Fruit fly (Drosophila melanogaster) whole organism, wandering third instar larva: Measurements from ENCODE around the gene CG18787.
A peak's percentile ranks its signal among the peaks of the same experiment; 100 is the strongest.

Source experiments
- Abd-B ChIP-seq: fragments of >200 bp; optimal IDR thresholded peaks from 2 replicates; lab custom pipeline; 2017; ENCODE audit warnings: missing biosample characterization, missing genetic modification characterization
- CG9705 ChIP-seq: fragments of 200-800 bp; sonication (Bioruptor generic); optimal IDR thresholded peaks from 2 replicates; lab custom pipeline; 2018; ENCODE audit warnings: missing biosample characterization, mild to moderate bottlenecking, missing genetic modification characterization
- CrebA ChIP-seq: fragments of 200-800 bp; sonication (Bioruptor generic); optimal IDR thresholded peaks from 2 replicates; lab custom pipeline; 2016; ENCODE audit warnings: missing biosample characterization, mild to moderate bottlenecking, missing genetic modification characterization, borderline replicate concordance
- Dfd ChIP-seq: fragments of >200 bp; optimal IDR thresholded peaks from 2 replicates; lab custom pipeline; 2017; ENCODE audit warnings: missing biosample characterization, missing genetic modification characterization
- Dif ChIP-seq: fragments of 200-275, 200-300 bp; sonication (Bioruptor generic); optimal IDR thresholded peaks from 2 replicates; lab custom pipeline; 2018; ENCODE audit warnings: missing biosample characterization, missing genetic modification characterization; ENCODE audit not compliant: partially characterized antibody
- HLH106 ChIP-seq: fragments of 200-800 bp; optimal IDR thresholded peaks from 3 replicates; lab custom pipeline; 2019; ENCODE audit warnings: missing biosample characterization, mild to moderate bottlenecking, missing genetic modification characterization, moderate library complexity
- Hnf4 ChIP-seq: fragments of 200-800 bp; sonication (Bioruptor generic); optimal IDR thresholded peaks from 2 replicates; lab custom pipeline; 2016; ENCODE audit warnings: missing biosample characterization, mild to moderate bottlenecking, missing genetic modification characterization
- Hr83 ChIP-seq: fragments of 200-300 bp; sonication (Bioruptor generic); optimal IDR thresholded peaks from 2 replicates; lab custom pipeline; 2016; ENCODE audit warnings: missing biosample characterization, mild to moderate bottlenecking, missing genetic modification characterization, moderate library complexity; ENCODE audit not compliant: poor library complexity, severe bottlenecking
- Jra ChIP-seq: sonication (Bioruptor generic); optimal IDR thresholded peaks from 2 replicates; lab custom pipeline; 2016; ENCODE audit warnings: missing biosample characterization, missing genetic modification characterization
- Mio ChIP-seq: sonication (Bioruptor generic); optimal IDR thresholded peaks from 2 replicates; lab custom pipeline; 2016; ENCODE audit warnings: missing biosample characterization, missing genetic modification characterization
- Myc ChIP-seq: fragments of >200 bp; optimal IDR thresholded peaks from 2 replicates; lab custom pipeline; 2017
- N ChIP-seq: fragments of >200 bp; optimal IDR thresholded peaks from 2 replicates; lab custom pipeline; 2018; ENCODE audit warnings: missing biosample characterization, missing external identifiers, missing genetic modification characterization
- OdsH ChIP-seq: fragments of 200-800 bp; sonication (Bioruptor generic); optimal IDR thresholded peaks from 2 replicates; lab custom pipeline; 2016; ENCODE audit warnings: missing biosample characterization, mild to moderate bottlenecking, missing genetic modification characterization
- Rel ChIP-seq, 2 experiments: fragments of 200-800 bp; sonication (Bioruptor generic) in 1 of 2; optimal IDR thresholded peaks; 2 replicates in 1 of 2; 3 replicates in 1 of 2; lab custom pipeline; 2016 to 2019; ENCODE audit warnings: mild to moderate bottlenecking in 2 of 2, missing biosample characterization in 2 of 2, missing genetic modification characterization in 2 of 2, moderate library complexity in 1 of 2
- Vsx2 ChIP-seq: fragments of 200-300, 225-300 bp; sonication (Bioruptor generic); optimal IDR thresholded peaks from 2 replicates; lab custom pipeline; 2018; ENCODE audit warnings: missing biosample characterization, missing genetic modification characterization; ENCODE audit not compliant: partially characterized antibody
- br ChIP-seq: fragments of 200-800 bp; sonication (Bioruptor generic); optimal IDR thresholded peaks from 2 replicates; lab custom pipeline; 2016; ENCODE audit warnings: missing biosample characterization, missing genetic modification characterization
- brk ChIP-seq: fragments of 200-800 bp; sonication (Bioruptor generic); optimal IDR thresholded peaks from 2 replicates; lab custom pipeline; 2016; ENCODE audit warnings: missing biosample characterization, mild to moderate bottlenecking, missing genetic modification characterization
- dl ChIP-seq, 2 experiments: fragments of 175-275, 200-275 bp in 1 of 2; fragments of 200-275 bp in 1 of 2; sonication (Bioruptor generic); optimal IDR thresholded peaks; lab custom pipeline; 2018; ENCODE audit warnings: mild to moderate bottlenecking in 2 of 2, missing biosample characterization in 2 of 2, missing genetic modification characterization in 2 of 2, moderate library complexity in 2 of 2; ENCODE audit not compliant: partially characterized antibody in 2 of 2, insufficient read depth in 1 of 2
- dsf ChIP-seq: sonication (Bioruptor generic); optimal IDR thresholded peaks from 2 replicates; lab custom pipeline; 2016; ENCODE audit warnings: missing biosample characterization, missing genetic modification characterization, borderline replicate concordance
- ey ChIP-seq: fragments of 200-800 bp; sonication (Bioruptor generic); optimal IDR thresholded peaks from 2 replicates; lab custom pipeline; 2016; ENCODE audit warnings: missing biosample characterization, missing genetic modification characterization
- foxo ChIP-seq, 2 experiments: fragments of 200-800 bp; sonication (Bioruptor generic); optimal IDR thresholded peaks; 2 replicates in 1 of 2; 3 replicates in 1 of 2; lab custom pipeline; 2016 to 2017; ENCODE audit warnings: missing biosample characterization in 2 of 2, missing genetic modification characterization in 2 of 2
- fru ChIP-seq: fragments of 200-800 bp; sonication (Bioruptor generic); optimal IDR thresholded peaks from 3 replicates; lab custom pipeline; 2016; ENCODE audit warnings: missing biosample characterization, mild to moderate bottlenecking, missing genetic modification characterization
- h ChIP-seq: fragments of 200-800 bp; sonication (Bioruptor generic); optimal IDR thresholded peaks from 3 replicates; lab custom pipeline; 2016; ENCODE audit warnings: missing biosample characterization, mild to moderate bottlenecking, missing genetic modification characterization
- lola ChIP-seq: fragments of >200 bp; optimal IDR thresholded peaks from 2 replicates; lab custom pipeline; 2017; ENCODE audit warnings: missing biosample characterization, missing genetic modification characterization
- psq ChIP-seq: fragments of 200-800 bp; sonication (Bioruptor generic); optimal IDR thresholded peaks from 3 replicates; lab custom pipeline; 2017; ENCODE audit warnings: missing biosample characterization, mild to moderate bottlenecking, missing genetic modification characterization, moderate library complexity
- rgr ChIP-seq: fragments of 200-800 bp; sonication (Bioruptor generic); optimal IDR thresholded peaks from 3 replicates; lab custom pipeline; 2016; ENCODE audit warnings: missing biosample characterization, mild to moderate bottlenecking, missing genetic modification characterization
- sage ChIP-seq: fragments of 200-800 bp; sonication (Bioruptor generic); optimal IDR thresholded peaks from 2 replicates; lab custom pipeline; 2016; ENCODE audit warnings: missing biosample characterization, mild to moderate bottlenecking, missing genetic modification characterization
- sv ChIP-seq: fragments of 200-800 bp; sonication (Bioruptor generic); optimal IDR thresholded peaks from 3 replicates; lab custom pipeline; 2016; ENCODE audit warnings: missing biosample characterization, missing genetic modification characterization
- tai ChIP-seq: sonication (Bioruptor generic); optimal IDR thresholded peaks from 2 replicates; lab custom pipeline; 2016; ENCODE audit warnings: missing biosample characterization, missing genetic modification characterization
- usp ChIP-seq: fragments of >200 bp; optimal IDR thresholded peaks from 2 replicates; lab custom pipeline; 2017; ENCODE audit warnings: missing biosample characterization, missing genetic modification characterization

Gene CG18787

dm6 chr2L:12040510-12040909 is 41.4 kb upstream of the CG18787 start, which contains the start of gene CG6766:
CG6766 (minus strand) TSS chr2L:12040689.
- TF ChIP-seq ey (GFP tag; lab: Kevin White, UChicago) (no peak), Myc (lab: Kevin White, UChicago) (peak; percentile 87)
- TF ChIP-seq, all 38 proteins: peak for 1

dm6 chr2L:12038177-12038581 is 39.0 kb upstream of the CG18787 start, which contains the start of gene Tom70:
Tom70 (minus strand) TSS chr2L:12038511.
- TF ChIP-seq brk (no peak), CrebA (GFP tag; lab: Kevin White, UChicago) (no peak), Hr83 (GFP tag; lab: Kevin White, UChicago) (no peak), HLH106 (tag; lab: Kevin White, UChicago) (no peak), psq (GFP tag; lab: Kevin White, UChicago) (no peak), Abd-B (GFP tag; lab: Kevin White, UChicago) (no peak), rgr (no peak), Myc (lab: Kevin White, UChicago) (no peak), foxo (GFP tag; optimal IDR thresholded peaks at IDR 0.05; lab: Kevin White, UChicago) (no peak), dl (GFP tag; optimal IDR thresholded peaks at IDR 0.05; lab: Kevin White, UChicago; ENCODE audit: insufficient read depth in 1 of 2, partially characterized antibody in 2 of 2) (no peak), Mio (GFP tag; lab: Kevin White, UChicago) (no peak), sage (no peak)

dm6 chr2L:12033890-12034289 is 34.8 kb upstream of the CG18787 start, which contains the start of gene CG18788:
CG18788 (plus strand) TSS chr2L:12034190.
- TF ChIP-seq dl (GFP tag; optimal IDR thresholded peaks at IDR 0.05; lab: Kevin White, UChicago; ENCODE audit: insufficient read depth in 1 of 2, partially characterized antibody in 2 of 2) = no peak
- TF ChIP-seq Abd-B (GFP tag; lab: Kevin White, UChicago) = no peak
- TF ChIP-seq psq (GFP tag; lab: Kevin White, UChicago) = no peak
- TF ChIP-seq br (GFP tag; lab: Kevin White, UChicago) = no peak
- no peak for TF ChIP-seq Vsx2 (GFP tag; lab: Kevin White, UChicago)
- no peak for TF ChIP-seq fru
- TF ChIP-seq Dif (GFP tag; lab: Kevin White, UChicago) = no peak
- no peak for TF ChIP-seq CG9705 (GFP tag; lab: Kevin White, UChicago)
- no peak for TF ChIP-seq N (GFP tag; lab: Kevin White, UChicago)
- TF ChIP-seq Dfd (GFP tag; lab: Kevin White, UChicago) = no peak

dm6 chr2L:12030552-12031131 is 31.5 kb upstream of the CG18787 start:
- TF ChIP-seq Hnf4 (no peak), Abd-B (GFP tag; lab: Kevin White, UChicago) (no peak), OdsH (GFP tag; lab: Kevin White, UChicago) (no peak), brk (no peak), psq (GFP tag; lab: Kevin White, UChicago) (no peak), h (GFP tag; lab: Kevin White, UChicago) (peak; percentile 89), tai (GFP tag; lab: Kevin White, UChicago) (no peak), CrebA (GFP tag; lab: Kevin White, UChicago) (no peak), lola (GFP tag; lab: Kevin White, UChicago) (no peak), sv (GFP tag; lab: Kevin White, UChicago) (no peak), usp (GFP tag; lab: Kevin White, UChicago) (no peak), sage (no peak), Rel (GFP tag; optimal IDR thresholded peaks at IDR 0.05; lab: Kevin White, UChicago) (no peak), Rel (tag; optimal IDR thresholded peaks at IDR 0.05; lab: Kevin White, UChicago) (peak; percentile 7), br (GFP tag; lab: Kevin White, UChicago) (peak; percentile 15), dsf (GFP tag; lab: Kevin White, UChicago) (no peak), Jra (no peak)
